Worm (Caenorhabditis elegans) whole organism, midembryonic: ENCODE measurements around the gene T07E3.3.

Experiments
- T22C8.4 ChIP-seq: fragments of 200-800 bp; sonication (Bioruptor generic); IDR thresholded peaks from 2 replicates; pipeline ENCODE4 v1.3.6; 2022; ENCODE audit warnings: missing genetic modification characterization, missing compliant biosample characterization
- cog-1 ChIP-seq: sonication (generic microtip); optimal IDR thresholded peaks from 2 replicates; lab custom pipeline; 2016; ENCODE audit warnings: missing genetic modification characterization, missing compliant biosample characterization
- flt-1 ChIP-seq: fragments of 200-800 bp; sonication (Bioruptor generic); IDR thresholded peaks from 2 replicates; pipeline ENCODE4 v1.3.6; 2022; ENCODE audit warnings: missing genetic modification characterization, missing compliant biosample characterization
- klf-2 ChIP-seq: fragments of 200-800 bp; sonication (Bioruptor generic); conservative IDR thresholded peaks from 2 replicates; pipeline ENCODE4 v1.3.6; 2022; ENCODE audit warnings: missing genetic modification reagents, missing genetic modification characterization, missing compliant biosample characterization
- med-1 ChIP-seq: sonication (generic microtip); optimal IDR thresholded peaks from 2 replicates; lab custom pipeline; 2017; ENCODE audit warnings: missing genetic modification characterization, mild to moderate bottlenecking, missing compliant biosample characterization, antibody characterized with exemption, missing genetic modification reagents; ENCODE audit not compliant: insufficient read depth
- ref-1 ChIP-seq: fragments of 200-800 bp; sonication (Bioruptor generic); conservative IDR thresholded peaks from 2 replicates; pipeline ENCODE4 v1.3.6; 2022; ENCODE audit warnings: missing genetic modification reagents, missing genetic modification characterization, missing compliant biosample characterization
- tab-1 ChIP-seq: fragments of 200-800 bp; sonication (Bioruptor generic); IDR thresholded peaks from 2 replicates; pipeline ENCODE4 v1.3.6; 2022; ENCODE audit warnings: missing genetic modification characterization, missing compliant biosample characterization
- ztf-23 ChIP-seq: fragments of 200-800 bp; sonication (Bioruptor generic); IDR thresholded peaks from 2 replicates; pipeline ENCODE4 v1.3.6; 2022; ENCODE audit warnings: missing genetic modification reagents, missing genetic modification characterization, missing compliant biosample characterization
- ztf-29 ChIP-seq: fragments of 200-800 bp; sonication (Bioruptor generic); IDR thresholded peaks from 2 replicates; pipeline ENCODE4 v1.3.6; 2022; ENCODE audit warnings: missing genetic modification reagents, missing genetic modification characterization, missing compliant biosample characterization

T07E3.3 gene

DNA sequence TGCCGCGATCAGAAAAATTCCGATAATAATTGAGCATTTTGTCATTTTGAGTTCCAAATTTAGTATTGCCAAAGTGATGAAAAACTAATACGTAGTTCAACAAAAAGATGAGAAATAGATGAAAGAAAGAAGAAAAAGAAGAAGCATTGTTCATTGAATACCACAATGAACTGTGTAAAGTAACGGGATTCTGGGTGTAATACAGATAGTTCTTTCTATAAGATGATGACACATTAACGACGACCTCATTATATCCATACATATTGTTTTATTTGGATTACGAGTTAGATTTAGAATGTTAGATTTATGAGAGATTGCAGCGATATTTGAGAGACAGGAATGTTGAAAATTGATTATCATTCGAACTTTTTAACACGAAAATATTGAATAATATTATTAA is 12.1 kb upstream of the T07E3.3 start, which contains the start of gene K04C2.5:
Gene K04C2.5 (minus strand): TSS at position 101 of the 400 bp plus-strand sequence.
- TF ChIP-seq ztf-23 (GFP tag; lab: Robert Waterston, UW) (no peak), tab-1 (GFP tag; lab: Robert Waterston, UW) (no peak), flt-1 (GFP tag; lab: Robert Waterston, UW) (no peak)

DNA sequence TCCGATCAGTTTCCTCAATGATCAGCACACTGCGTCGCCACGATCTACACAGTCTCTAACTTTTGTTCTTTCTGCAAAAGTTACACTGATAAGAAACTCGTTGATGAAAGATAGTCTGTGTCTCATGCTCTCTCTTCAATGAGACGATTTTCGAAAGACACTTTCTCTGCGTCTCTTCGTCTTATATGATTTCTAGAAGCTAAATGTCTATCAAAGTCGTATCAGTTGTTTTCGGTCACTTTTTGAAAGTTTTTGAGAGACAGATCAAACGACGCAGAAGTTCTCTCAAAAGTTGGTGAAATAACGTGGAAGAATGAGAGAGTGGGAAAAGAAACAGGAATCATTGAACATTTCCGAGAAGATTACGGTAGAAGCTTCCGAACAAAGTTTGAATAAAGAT is 8.5 kb upstream of the T07E3.3 start:
- no peak for TF ChIP-seq ztf-29 (GFP tag; lab: Robert Waterston, UW)
- no peak for TF ChIP-seq tab-1 (GFP tag; lab: Robert Waterston, UW)
- TF ChIP-seq ztf-23 (GFP tag; lab: Robert Waterston, UW) = no peak
- TF ChIP-seq T22C8.4 (GFP tag; lab: Robert Waterston, UW) = no peak
- no peak for TF ChIP-seq med-1 (GFP tag; lab: Kevin White, UChicago)
- TF ChIP-seq flt-1 (GFP tag; lab: Robert Waterston, UW) = no peak
- TF ChIP-seq cog-1 (tag; lab: Kevin White, UChicago) = no peak
- no peak for TF ChIP-seq ref-1 (GFP tag; lab: Robert Waterston, UW)
- no peak for TF ChIP-seq klf-2

DNA sequence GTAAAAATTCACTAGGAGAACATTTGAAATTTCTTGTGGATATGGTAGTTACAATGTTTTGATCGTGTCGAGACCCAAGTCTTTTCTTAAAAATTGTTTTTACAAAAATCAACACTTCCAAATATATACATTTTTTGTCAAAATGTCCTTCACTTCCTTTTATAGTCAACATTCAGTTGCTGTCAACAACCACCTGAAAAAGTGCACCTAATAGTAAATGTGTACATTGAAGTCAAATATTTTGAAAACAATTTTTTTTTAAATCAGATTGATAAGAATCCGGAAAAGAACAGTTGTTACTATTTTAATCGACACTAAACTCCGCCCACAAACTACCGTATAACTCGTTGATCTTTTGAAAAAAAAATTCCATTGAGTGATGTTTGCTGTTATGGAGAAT is 8.0 kb upstream of the T07E3.3 start:
- TF ChIP-seq T22C8.4 (GFP tag; lab: Robert Waterston, UW) (no peak), med-1 (GFP tag; lab: Kevin White, UChicago) (no peak), ref-1 (GFP tag; lab: Robert Waterston, UW) (no peak), flt-1 (GFP tag; lab: Robert Waterston, UW) (no peak), tab-1 (GFP tag; lab: Robert Waterston, UW) (no peak), cog-1 (tag; lab: Kevin White, UChicago) (no peak), klf-2 (no peak), ztf-29 (GFP tag; lab: Robert Waterston, UW) (no peak), ztf-23 (GFP tag; lab: Robert Waterston, UW) (no peak)

DNA sequence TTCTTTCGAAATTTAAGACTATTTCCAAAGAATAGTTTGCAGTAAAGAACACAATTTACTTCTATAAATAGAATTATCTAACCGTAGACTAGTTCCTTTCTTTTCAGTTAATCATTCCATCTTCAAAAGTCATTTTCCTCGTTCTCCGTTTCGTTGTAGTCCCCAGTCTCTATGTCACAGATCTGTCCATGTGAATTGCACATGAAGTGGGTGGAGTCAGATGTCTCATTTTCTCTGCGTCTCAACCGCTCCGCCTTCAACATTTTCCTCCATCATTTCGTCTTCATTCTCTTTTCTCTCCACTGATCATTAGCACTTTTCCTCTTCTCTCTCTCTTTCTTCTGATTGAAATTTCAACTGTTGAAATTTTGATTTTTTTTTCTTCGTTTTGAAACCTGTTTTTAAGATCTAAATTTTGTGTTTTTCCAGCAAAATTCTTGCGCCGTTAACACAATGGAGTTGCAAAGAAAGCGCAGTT is 6.1 kb upstream of the T07E3.3 start, which contains the start of gene T07E3.4:
Gene T07E3.4 (plus strand): TSS at position 428 of the 478 bp plus-strand sequence.
- TF ChIP-seq ztf-23 (GFP tag; lab: Robert Waterston, UW) (no peak), ref-1 (GFP tag; lab: Robert Waterston, UW) (no peak), tab-1 (GFP tag; lab: Robert Waterston, UW) (no peak), ztf-29 (GFP tag; lab: Robert Waterston, UW) (no peak), cog-1 (tag; lab: Kevin White, UChicago) (no peak), med-1 (GFP tag; lab: Kevin White, UChicago) (no peak), T22C8.4 (GFP tag; lab: Robert Waterston, UW) (no peak), flt-1 (GFP tag; lab: Robert Waterston, UW) (no peak), klf-2 (no peak)

DNA sequence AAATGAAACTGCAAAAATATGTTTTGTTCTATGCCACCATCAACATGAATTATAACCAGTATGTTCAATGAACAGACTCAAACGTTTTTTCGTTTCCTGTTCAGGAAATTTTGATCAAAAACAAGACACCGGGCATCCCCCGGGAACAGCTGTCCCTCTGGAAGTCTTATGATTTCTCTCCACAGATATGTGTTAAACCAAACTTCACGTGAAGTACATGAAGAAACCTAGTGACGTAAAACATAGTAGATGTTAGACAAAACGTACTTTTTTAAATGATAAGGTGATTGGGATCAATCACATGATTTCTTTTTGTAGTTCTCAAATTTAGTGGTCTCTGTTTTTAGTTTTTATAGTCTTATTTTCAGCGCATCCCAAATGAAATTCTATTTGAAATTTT is 5.2 kb upstream of the T07E3.3 start:
- no peak for TF ChIP-seq T22C8.4 (GFP tag; lab: Robert Waterston, UW)
- TF ChIP-seq ztf-29 (GFP tag; lab: Robert Waterston, UW) = no peak
- no peak for TF ChIP-seq tab-1 (GFP tag; lab: Robert Waterston, UW)
- no peak for TF ChIP-seq cog-1 (tag; lab: Kevin White, UChicago)
- TF ChIP-seq ref-1 (GFP tag; lab: Robert Waterston, UW) = no peak
- TF ChIP-seq flt-1 (GFP tag; lab: Robert Waterston, UW) = no peak
- TF ChIP-seq ztf-23 (GFP tag; lab: Robert Waterston, UW) = no peak
- TF ChIP-seq klf-2 = no peak
- no peak for TF ChIP-seq med-1 (GFP tag; lab: Kevin White, UChicago)

DNA sequence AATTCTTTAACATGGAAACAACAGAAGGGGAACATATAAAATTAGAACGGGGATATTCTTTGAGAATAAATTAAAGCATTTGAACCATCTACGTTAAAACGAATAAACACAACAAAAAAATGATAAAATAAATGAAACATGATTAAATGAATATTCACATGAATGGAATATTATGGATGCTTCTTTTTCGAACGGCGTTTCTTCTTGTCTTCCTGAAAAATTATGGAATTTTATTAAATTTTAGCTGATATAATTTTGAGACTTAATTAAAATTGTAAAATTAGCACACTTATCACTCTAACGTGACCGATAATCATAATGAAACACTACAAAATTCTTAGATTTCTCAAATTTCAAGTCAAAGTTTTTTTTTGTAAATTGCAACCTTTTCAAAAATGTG is 3.1 kb upstream of the T07E3.3 start:
- TF ChIP-seq tab-1 (GFP tag; lab: Robert Waterston, UW) (no peak), klf-2 (no peak), ztf-23 (GFP tag; lab: Robert Waterston, UW) (no peak)

DNA sequence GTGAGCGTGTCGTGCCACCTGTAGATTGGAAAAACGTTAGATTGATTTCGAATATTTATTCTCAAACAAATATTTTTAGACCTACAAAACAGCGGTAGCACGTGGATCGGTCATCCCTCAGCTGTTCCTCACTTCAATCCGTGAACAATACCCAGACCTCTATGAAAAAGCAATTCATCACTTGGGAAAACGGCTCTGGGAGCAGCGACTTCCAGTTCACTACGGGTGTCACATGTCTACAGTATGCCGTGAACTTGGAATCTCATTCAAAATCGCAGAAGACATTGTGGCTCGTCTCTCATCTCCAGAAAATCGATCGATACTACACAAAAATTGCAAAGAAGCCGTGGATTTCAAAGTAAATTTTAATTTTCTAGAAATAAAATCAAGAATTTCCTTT is 791 bp downstream of the T07E3.3 start:
- TF ChIP-seq T22C8.4 (GFP tag; lab: Robert Waterston, UW) = no peak

DNA sequence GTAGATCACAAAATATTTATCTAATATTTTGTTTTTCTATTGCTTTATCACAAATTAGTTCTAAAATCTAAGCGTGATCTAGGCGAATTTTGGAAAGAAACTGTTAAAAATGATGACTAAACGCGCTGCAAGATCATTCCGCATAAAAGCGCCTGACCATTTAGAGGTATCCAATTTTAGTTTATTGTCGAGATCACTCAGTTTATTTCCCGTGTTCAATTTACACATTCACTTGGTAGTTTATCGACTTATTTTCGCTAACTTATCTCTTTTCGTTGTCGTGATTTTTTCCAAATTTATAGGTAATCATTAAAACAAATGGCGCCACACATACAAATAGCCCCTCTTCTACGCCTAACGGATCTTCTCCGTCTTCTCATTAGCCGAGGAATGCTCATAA is 2.7 kb downstream of the T07E3.3 start, which contains the start of gene T07E3.2:
Gene T07E3.2 (plus strand): TSS at position 301 of the 400 bp plus-strand sequence.
- TF ChIP-seq klf-2 = no peak
- TF ChIP-seq ztf-23 (GFP tag; lab: Robert Waterston, UW) = no peak
- TF ChIP-seq med-1 (GFP tag; lab: Kevin White, UChicago) = no peak
- no peak for TF ChIP-seq flt-1 (GFP tag; lab: Robert Waterston, UW)
- TF ChIP-seq ztf-29 (GFP tag; lab: Robert Waterston, UW) = no peak
- no peak for TF ChIP-seq ref-1 (GFP tag; lab: Robert Waterston, UW)
- no peak for TF ChIP-seq T22C8.4 (GFP tag; lab: Robert Waterston, UW)

DNA sequence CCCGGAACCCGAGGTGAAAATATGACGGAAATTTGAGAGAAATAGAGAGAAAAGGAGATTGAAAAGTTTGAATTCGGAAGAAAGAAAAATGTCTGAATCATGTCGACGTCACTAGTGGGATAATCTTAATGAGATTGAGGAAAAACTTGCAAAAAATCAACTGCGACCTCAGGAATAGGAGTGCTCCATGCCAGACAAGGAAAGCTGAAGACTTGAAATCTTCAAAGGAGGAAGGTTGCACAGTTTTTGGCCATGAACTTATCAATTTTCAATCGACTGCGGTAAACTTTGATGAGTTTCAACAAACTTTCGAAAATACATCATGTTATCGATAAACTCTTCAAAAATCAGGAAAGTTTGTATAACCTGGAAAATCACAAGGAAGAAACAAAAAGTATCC is 8.7 kb downstream of the T07E3.3 start, which contains the start of gene pdf-1:
Gene pdf-1 (minus strand): TSS at position 101 of the 400 bp plus-strand sequence.
- TF ChIP-seq flt-1 (GFP tag; lab: Robert Waterston, UW) (no peak), med-1 (GFP tag; lab: Kevin White, UChicago) (no peak), ztf-29 (GFP tag; lab: Robert Waterston, UW) (no peak), tab-1 (GFP tag; lab: Robert Waterston, UW) (no peak), T22C8.4 (GFP tag; lab: Robert Waterston, UW) (no peak), cog-1 (tag; lab: Kevin White, UChicago) (no peak), ztf-23 (GFP tag; lab: Robert Waterston, UW) (no peak), ref-1 (GFP tag; lab: Robert Waterston, UW) (no peak), klf-2 (no peak)

DNA sequence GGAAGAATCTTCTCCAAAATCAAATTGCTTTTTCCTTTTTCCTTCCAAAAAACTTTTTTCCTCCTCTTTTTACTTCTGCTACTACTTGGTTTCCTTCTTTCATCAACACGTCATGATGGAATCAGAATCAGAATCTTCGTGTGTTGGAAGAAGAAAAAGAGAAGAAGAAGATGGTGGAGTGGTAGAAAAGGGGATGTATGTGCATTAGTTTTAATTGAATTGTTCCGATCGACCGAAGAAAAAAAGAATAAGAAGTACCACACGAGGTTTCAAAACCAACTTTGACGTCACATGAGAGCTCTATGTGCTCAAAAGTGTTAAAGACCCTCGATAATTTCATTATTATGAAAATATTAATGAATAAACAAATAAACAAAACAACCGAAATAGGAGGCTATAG is 11.2 kb downstream of the T07E3.3 start:
- TF ChIP-seq ref-1 (GFP tag; lab: Robert Waterston, UW) (no peak), ztf-29 (GFP tag; lab: Robert Waterston, UW) (no peak), T22C8.4 (GFP tag; lab: Robert Waterston, UW) (no peak), cog-1 (tag; lab: Kevin White, UChicago) (no peak), tab-1 (GFP tag; lab: Robert Waterston, UW) (no peak), ztf-23 (GFP tag; lab: Robert Waterston, UW) (no peak), flt-1 (GFP tag; lab: Robert Waterston, UW) (no peak), med-1 (GFP tag; lab: Kevin White, UChicago) (no peak), klf-2 (no peak)
